Worm (Caenorhabditis elegans) whole organism, L4 larva: Measurements from ENCODE around the gene F45D11.11.
"Not testable (repeated sequence)": the region's sequence is repeated elsewhere in the genome, so short reads cannot be mapped to it uniquely, and the experiment has no call there.

Source experiments
- F37D6.2 ChIP-seq: sonication (generic microtip); optimal IDR thresholded peaks from 2 replicates; lab custom pipeline; 2016; ENCODE audit warnings: mild to moderate bottlenecking, missing genetic modification characterization, missing compliant biosample characterization
- F44E2.7 ChIP-seq: fragments of 200-800 bp; sonication (Bioruptor generic); IDR thresholded peaks from 2 replicates; pipeline ENCODE4 v2.1.2; 2022; ENCODE audit warnings: missing genetic modification characterization, missing compliant biosample characterization
- Y105C5A.15 ChIP-seq: fragments of 200-800 bp; sonication (Bioruptor generic); IDR thresholded peaks from 2 replicates; pipeline ENCODE4 v1.3.6; 2022; ENCODE audit warnings: missing genetic modification characterization, missing compliant biosample characterization
- ama-1 ChIP-seq: fragments of 150-350 bp; optimal IDR thresholded peaks from 2 replicates; lab custom pipeline; 2014; ENCODE audit warnings: inconsistent platforms, mixed read lengths
- ceh-44 ChIP-seq: fragments of 200-800 bp; sonication (Bioruptor generic); IDR thresholded peaks from 2 replicates; pipeline ENCODE4 v1.3.6; 2022; ENCODE audit warnings: missing genetic modification reagents, missing genetic modification characterization, missing compliant biosample characterization
- cey-2 ChIP-seq: sonication (generic microtip); optimal IDR thresholded peaks from 3 replicates; lab custom pipeline; 2017; ENCODE audit warnings: missing genetic modification characterization, mild to moderate bottlenecking, missing compliant biosample characterization, antibody characterized with exemption, borderline replicate concordance; ENCODE audit not compliant: insufficient read depth
- ctbp-1 ChIP-seq: fragments of 200-800 bp; sonication (Bioruptor generic); IDR thresholded peaks from 2 replicates; pipeline ENCODE4 v1.3.6; 2022; ENCODE audit warnings: missing genetic modification reagents, missing genetic modification characterization, missing compliant biosample characterization
- dmd-6 ChIP-seq: fragments of 200-800 bp; sonication (Bioruptor generic); IDR thresholded peaks from 2 replicates; pipeline ENCODE4 v1.3.6; 2022; ENCODE audit warnings: missing genetic modification reagents, missing genetic modification characterization, missing compliant biosample characterization
- dpl-1 ChIP-seq: fragments of 150-350 bp; optimal IDR thresholded peaks from 2 replicates; lab custom pipeline; 2014; ENCODE audit warnings: missing biosample characterization, missing genetic modification reagents, missing genetic modification characterization
- dve-1 ChIP-seq: sonication (generic microtip); optimal IDR thresholded peaks from 2 replicates; lab custom pipeline; 2017; ENCODE audit warnings: antibody characterized with exemption, mild to moderate bottlenecking, missing genetic modification characterization, missing compliant biosample characterization; ENCODE audit not compliant: insufficient read depth
- fkh-10 ChIP-seq: fragments of 150-350 bp; optimal IDR thresholded peaks from 2 replicates; lab custom pipeline; 2014; ENCODE audit warnings: missing biosample characterization, missing genetic modification reagents, missing genetic modification characterization
- hlh-11 ChIP-seq: fragments of 200-800 bp; sonication (Bioruptor generic); optimal IDR thresholded peaks from 2 replicates; lab custom pipeline; 2018; ENCODE audit warnings: mild to moderate bottlenecking, missing genetic modification characterization, missing compliant biosample characterization
- jun-1 ChIP-seq: fragments of 150-350 bp; optimal IDR thresholded peaks from 2 replicates; lab custom pipeline; 2014; ENCODE audit warnings: missing biosample characterization, missing genetic modification reagents, missing genetic modification characterization
- lin-13 ChIP-seq: fragments of 150-350 bp; optimal IDR thresholded peaks from 2 replicates; lab custom pipeline; 2014; ENCODE audit warnings: missing biosample characterization, missing genetic modification reagents, missing genetic modification characterization
- lin-15B ChIP-seq: fragments of 150-350 bp; sonication (generic microtip); optimal IDR thresholded peaks from 3 replicates; lab custom pipeline; 2014; ENCODE audit warnings: missing biosample characterization, missing genetic modification characterization
- lin-29 ChIP-seq: fragments of 200-800 bp; sonication (Bioruptor generic); IDR thresholded peaks from 2 replicates; pipeline ENCODE4 v1.3.6; 2022; ENCODE audit warnings: missing genetic modification reagents, missing genetic modification characterization, missing compliant biosample characterization
- lin-38 ChIP-seq: fragments of 200-800 bp; sonication (Bioruptor generic); IDR thresholded peaks from 2 replicates; pipeline ENCODE4 v1.3.6; 2022; ENCODE audit warnings: missing genetic modification reagents, missing genetic modification characterization, missing compliant biosample characterization
- lir-3 ChIP-seq: sonication (generic microtip); optimal IDR thresholded peaks from 2 replicates; lab custom pipeline; 2016; ENCODE audit warnings: mild to moderate bottlenecking, missing genetic modification characterization, missing compliant biosample characterization
- madf-9 ChIP-seq: fragments of 200-800 bp; sonication (Bioruptor generic); conservative IDR thresholded peaks from 2 replicates; pipeline ENCODE4 v1.3.6; 2022; ENCODE audit warnings: missing genetic modification reagents, missing genetic modification characterization, missing compliant biosample characterization
- mdl-1 ChIP-seq, 2 experiments: fragments of 150-350 bp in 1 of 2; sonication (generic microtip) in 1 of 2; optimal IDR thresholded peaks; 2 replicates each; lab custom pipeline; 2014 to 2017; ENCODE audit warnings: missing biosample characterization in 2 of 2, missing genetic modification characterization in 2 of 2
- mep-1 ChIP-seq: fragments of 150-350 bp; sonication (generic microtip); optimal IDR thresholded peaks from 3 replicates; lab custom pipeline; 2014; ENCODE audit warnings: missing biosample characterization, missing genetic modification characterization
- mes-2 ChIP-seq: sonication (generic microtip); optimal IDR thresholded peaks from 2 replicates; lab custom pipeline; 2016; ENCODE audit warnings: missing genotype, mild to moderate bottlenecking, missing genetic modification characterization, missing compliant biosample characterization; ENCODE audit not compliant: poor library complexity, severe bottlenecking
- mxl-3 ChIP-seq: fragments of 200-800 bp; sonication (Bioruptor generic); optimal IDR thresholded peaks from 2 replicates; lab custom pipeline; 2018; ENCODE audit warnings: mild to moderate bottlenecking, missing genetic modification characterization, missing compliant biosample characterization
- nhr-10 ChIP-seq: fragments of 150-350 bp; optimal IDR thresholded peaks from 2 replicates; lab custom pipeline; 2014; ENCODE audit warnings: missing biosample characterization, missing genetic modification characterization
- nhr-28 ChIP-seq: fragments of 150-350 bp; optimal IDR thresholded peaks from 2 replicates; lab custom pipeline; 2014; ENCODE audit warnings: missing biosample characterization, missing genetic modification characterization
- nhr-41 ChIP-seq: fragments of 200-800 bp; sonication (Bioruptor generic); IDR thresholded peaks from 2 replicates; pipeline ENCODE4 v1.3.6; 2022; ENCODE audit warnings: missing genetic modification reagents, missing genetic modification characterization, missing compliant biosample characterization
- nhr-77 ChIP-seq: fragments of 150-350 bp; optimal IDR thresholded peaks from 2 replicates; lab custom pipeline; 2014; ENCODE audit warnings: missing biosample characterization, missing genetic modification characterization
- php-3 ChIP-seq: fragments of 200-800 bp; sonication (Bioruptor generic); IDR thresholded peaks from 2 replicates; pipeline ENCODE4 v1.3.6; 2022; ENCODE audit warnings: missing genetic modification reagents, missing genetic modification characterization, missing compliant biosample characterization
- set-16 ChIP-seq: fragments of 200-800 bp; sonication (Bioruptor generic); IDR thresholded peaks from 2 replicates; pipeline ENCODE4 v1.3.6; 2022; ENCODE audit warnings: missing genetic modification reagents, missing genetic modification characterization, missing compliant biosample characterization
- skn-1 ChIP-seq: fragments of 150-350 bp; optimal IDR thresholded peaks from 2 replicates; lab custom pipeline; 2014; ENCODE audit warnings: missing biosample characterization, missing genetic modification characterization
- spr-1 ChIP-seq: sonication (generic microtip); optimal IDR thresholded peaks from 2 replicates; lab custom pipeline; 2016; ENCODE audit warnings: mild to moderate bottlenecking, missing genetic modification characterization, missing compliant biosample characterization
- tag-97 ChIP-seq: fragments of 200-800 bp; sonication (Bioruptor generic); IDR thresholded peaks from 2 replicates; pipeline ENCODE4 v1.3.6; 2022; ENCODE audit warnings: missing genetic modification characterization, missing compliant biosample characterization
- tra-1 ChIP-seq: fragments of 200-800 bp; sonication (Bioruptor generic); IDR thresholded peaks from 2 replicates; pipeline ENCODE4 v1.3.6; 2022; ENCODE audit warnings: missing genetic modification reagents, missing genetic modification characterization, missing compliant biosample characterization
- unc-130 ChIP-seq: sonication (generic microtip); optimal IDR thresholded peaks from 2 replicates; lab custom pipeline; 2016; ENCODE audit warnings: missing genetic modification reagents, missing genetic modification characterization, missing compliant biosample characterization
- unc-39 ChIP-seq: sonication (generic microtip); optimal IDR thresholded peaks from 2 replicates; lab custom pipeline; 2017; ENCODE audit warnings: missing biosample characterization, missing genetic modification characterization
- unc-62 ChIP-seq, 3 experiments: fragments of 150-350 bp in 1 of 3; sonication (generic microtip); optimal IDR thresholded peaks in 2 of 3; peaks in 1 of 3; 1 replicate in 1 of 3; 2 replicates in 2 of 3; lab custom pipeline; 2014 to 2017; ENCODE audit warnings: missing biosample characterization in 3 of 3, missing genetic modification characterization in 3 of 3, missing genetic modification reagents in 3 of 3, missing genotype in 1 of 3

The F45D11.11 gene

ce11 chrII:999493-999892 lies 3.5 kb upstream of the F45D11.11 start, which contains the start of gene fbxb-29:
fbxb-29 (minus strand) TSS chrII:999593.
- TF ChIP-seq tag-97 (GFP tag; lab: Robert Waterston, UW) = no peak
- TF ChIP-seq nhr-41 (GFP tag; lab: Robert Waterston, UW) = no peak
- no peak for TF ChIP-seq skn-1 (tag; lab: Kevin White, UChicago)
- no peak for TF ChIP-seq spr-1
- TF ChIP-seq cey-2 (tag; lab: Kevin White, UChicago) = no peak
- TF ChIP-seq lir-3 (tag; lab: Kevin White, UChicago) = no peak

ce11 chrII:994231-994630 lies 1.8 kb downstream of the F45D11.11 start, which contains the start of gene F45D11.7:
F45D11.7 (plus strand) TSS chrII:994531.
- not testable (repeated sequence) for TF ChIP-seq madf-9 (GFP tag; lab: Robert Waterston, UW); mep-1; mxl-3 (GFP tag; lab: Kevin White, UChicago)

ce11 chrII:991300-991699 lies 4.7 kb downstream of the F45D11.11 start, which contains the start of gene fbxc-42:
fbxc-42 (plus strand) TSS chrII:991600.
- TF ChIP-seq unc-130 (no peak), lin-29 (no peak), hlh-11 (tag; lab: Kevin White, UChicago) (no peak), ctbp-1 (GFP tag; lab: Robert Waterston, UW) (no peak), mes-2 (tag; lab: Kevin White, UChicago) (no peak), tra-1 (GFP tag; lab: Robert Waterston, UW) (no peak), nhr-28 (tag; lab: Kevin White, UChicago) (no peak), F44E2.7 (GFP tag; lab: Robert Waterston, UW) (no peak), dve-1 (no peak), F37D6.2 (tag; lab: Kevin White, UChicago) (no peak), nhr-10 (tag; lab: Kevin White, UChicago) (no peak), cey-2 (tag; lab: Kevin White, UChicago) (no peak), lin-15B (tag; lab: Kevin White, UChicago) (no peak), jun-1 (tag; lab: Kevin White, UChicago) (no peak), lin-38 (GFP tag; lab: Robert Waterston, UW) (no peak), Y105C5A.15 (GFP tag; lab: Robert Waterston, UW) (no peak), set-16 (GFP tag; lab: Robert Waterston, UW) (no peak), dmd-6 (GFP tag; lab: Robert Waterston, UW) (no peak)

- TF ChIP-seq lin-13 (GFP tag; lab: Kevin White, UChicago) (no peak), fkh-10 (no peak), unc-62 (GFP tag; optimal IDR thresholded peaks at IDR 0.05 in 1 of 2; lab: Kevin White, UChicago) (no peak), unc-62 (tag; optimal IDR thresholded peaks at IDR 0.05; lab: Kevin White, UChicago) (no peak), dve-1 (no peak), dpl-1 (GFP tag; lab: Kevin White, UChicago) (no peak), ceh-44 (GFP tag; lab: Robert Waterston, UW) (no peak), ama-1 (lab: Kevin White, UChicago) (no peak), unc-39 (tag; lab: Kevin White, UChicago) (no peak), php-3 (GFP tag; lab: Robert Waterston, UW) (no peak), mdl-1 (tag; optimal IDR thresholded peaks at IDR 0.05; lab: Kevin White, UChicago) (no peak), nhr-77 (tag; lab: Kevin White, UChicago) (no peak)
- TF ChIP-seq, all 104 proteins: peak for 0
These were observed 7.6 kb downstream of the F45D11.11 start, which contains the start of gene fbxc-39 for ce11 chrII:988437-988836. fbxc-39 (plus strand) TSS chrII:988737.
